Worm (Caenorhabditis elegans): ENCODE measurements around the gene T13C2.2.

DNA sequence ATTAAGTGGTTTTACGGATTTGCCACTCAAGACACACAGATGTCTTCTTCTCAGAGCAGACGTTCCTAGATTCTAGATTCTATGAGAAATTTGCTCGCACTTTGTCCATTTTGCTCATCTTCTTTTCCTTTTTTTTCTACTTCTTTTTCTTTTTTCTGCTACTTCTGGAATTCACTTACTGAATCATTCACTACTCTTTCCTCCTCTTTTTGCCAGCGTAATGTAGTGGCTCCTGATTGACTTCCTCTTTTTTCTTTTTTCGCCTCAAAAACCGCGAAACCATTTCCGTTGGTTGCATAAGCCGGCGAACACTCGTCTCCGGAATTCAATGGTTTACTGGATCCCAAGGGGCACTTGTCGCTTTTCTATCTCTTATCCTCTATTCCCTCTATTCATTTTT lies 40.2 kb downstream of the T13C2.2 start:
- TF ChIP-seq him-1 (tag; optimal IDR thresholded peaks at IDR 0.05): no peak
- TF ChIP-seq W03F9.2 (tag; optimal IDR thresholded peaks at IDR 0.05): no peak

Measured in whole organism, L4/young adult.